Fruit fly (Drosophila melanogaster): Measurements from ENCODE around the gene CG31635.

- TF ChIP-seq h (optimal IDR thresholded peaks at IDR 0.05): no peak
- no peak for TF ChIP-seq insv (optimal IDR thresholded peaks at IDR 0.05)
Observed at dm6 chr2L:6657969-6658748, 9.2 kb upstream of the CG31635 start, which contains the start of the genes CG31636 and Ube4A.

Data from Kc167 (cell line).